Worm (Caenorhabditis elegans) whole organism, late embryonic: ENCODE measurements around the gene srh-92.

Experiments used
- ama-1 ChIP-seq: fragments of 150-350 bp; optimal IDR thresholded peaks from 2 replicates; lab custom pipeline; 2014
- ceh-22 ChIP-seq: sonication (generic microtip); optimal IDR thresholded peaks from 2 replicates; lab custom pipeline; 2017; ENCODE audit warnings: missing biosample characterization, missing genetic modification characterization
- elt-2 ChIP-seq: sonication (generic microtip); optimal IDR thresholded peaks from 2 replicates; lab custom pipeline; 2016; ENCODE audit warnings: missing genetic modification reagents, missing genetic modification characterization, missing compliant biosample characterization
- fkh-10 ChIP-seq: fragments of 150-350 bp; optimal IDR thresholded peaks from 2 replicates; lab custom pipeline; 2014; ENCODE audit warnings: missing biosample characterization, missing genetic modification reagents, missing genetic modification characterization
- sox-4 ChIP-seq: sonication (generic microtip); optimal IDR thresholded peaks from 2 replicates; lab custom pipeline; 2017; ENCODE audit warnings: mild to moderate bottlenecking, missing genetic modification characterization, inconsistent platforms, missing compliant biosample characterization
- unc-55 ChIP-seq: sonication (generic microtip); optimal IDR thresholded peaks from 2 replicates; lab custom pipeline; 2017; ENCODE audit warnings: missing biosample characterization, missing genetic modification reagents, missing genetic modification characterization
- unc-86 ChIP-seq: sonication (generic microtip); optimal IDR thresholded peaks from 2 replicates; lab custom pipeline; 2016; ENCODE audit warnings: missing genetic modification characterization, missing compliant biosample characterization

ce11 chrV:7417018-7417716 is 43.6 kb downstream of the srh-92 start, which contains the start of gene srw-67:
- TF ChIP-seq sox-4 (tag; lab: Kevin White, UChicago) (no peak), ceh-22 (no peak), fkh-10 (GFP tag; lab: Kevin White, UChicago) (no peak), elt-2 (no peak), unc-86 (tag; lab: Kevin White, UChicago) (no peak), ama-1 (lab: Kevin White, UChicago) (no peak), unc-55 (GFP tag; lab: Kevin White, UChicago) (no peak)
